Worm (Caenorhabditis elegans) whole organism, L3 larva: ENCODE data around the gene C54E10.11.

Experiments used
- R02D3.7 ChIP-seq: fragments of 150-350 bp; optimal IDR thresholded peaks from 2 replicates; lab custom pipeline; 2014; ENCODE audit warnings: missing biosample characterization, missing genetic modification characterization
- ZK546.5 ChIP-seq: sonication (generic microtip); optimal IDR thresholded peaks from 2 replicates; lab custom pipeline; 2017; ENCODE audit warnings: missing biosample characterization, missing genetic modification characterization
- aly-2 ChIP-seq: fragments of 150-350 bp; optimal IDR thresholded peaks from 2 replicates; lab custom pipeline; 2014; ENCODE audit warnings: missing biosample characterization, missing genetic modification characterization
- ama-1 ChIP-seq: fragments of 150-350 bp; optimal IDR thresholded peaks from 2 replicates; lab custom pipeline; 2018
- ceh-16 ChIP-seq: sonication (generic microtip); optimal IDR thresholded peaks from 2 replicates; lab custom pipeline; 2017; ENCODE audit warnings: missing biosample characterization, missing genetic modification characterization
- ceh-28 ChIP-seq: fragments of 150-350 bp; optimal IDR thresholded peaks from 2 replicates; lab custom pipeline; 2014; ENCODE audit warnings: missing biosample characterization, missing genetic modification reagents, missing genetic modification characterization
- ceh-9 ChIP-seq: sonication (generic microtip); optimal IDR thresholded peaks from 2 replicates; lab custom pipeline; 2018; ENCODE audit warnings: missing biosample characterization, missing genetic modification characterization
- daf-12 ChIP-seq: fragments of 150-350 bp; optimal IDR thresholded peaks from 2 replicates; lab custom pipeline; 2014; ENCODE audit warnings: missing biosample characterization, missing genetic modification reagents, missing genetic modification characterization
- egl-27 ChIP-seq: sonication (generic microtip); optimal IDR thresholded peaks from 4 replicates; lab custom pipeline; 2017; ENCODE audit warnings: missing biosample characterization, missing genetic modification reagents, missing genetic modification characterization
- egl-5 ChIP-seq: fragments of 150-350 bp; optimal IDR thresholded peaks from 2 replicates; lab custom pipeline; 2017; ENCODE audit warnings: missing biosample characterization, missing genetic modification reagents, missing genetic modification characterization, inconsistent platforms
- elt-2 ChIP-seq: sonication (generic microtip); optimal IDR thresholded peaks from 2 replicates; lab custom pipeline; 2016; ENCODE audit warnings: missing genetic modification reagents, mild to moderate bottlenecking, missing genetic modification characterization, missing compliant biosample characterization
- elt-3 ChIP-seq, 3 experiments: fragments of 150-350 bp in 1 of 3; sonication (generic microtip) in 2 of 3; optimal IDR thresholded peaks; 2 replicates in 2 of 3; 4 replicates in 1 of 3; lab custom pipeline; 2014 to 2017; ENCODE audit warnings: missing biosample characterization in 3 of 3, missing genetic modification characterization in 3 of 3
- eor-1 ChIP-seq, 2 experiments: fragments of 150-350 bp; optimal IDR thresholded peaks; 2 replicates each; lab custom pipeline; 2014 to 2018; ENCODE audit warnings: missing biosample characterization in 2 of 2, missing genetic modification characterization in 2 of 2
- fkh-10 ChIP-seq: sonication (generic microtip); optimal IDR thresholded peaks from 2 replicates; lab custom pipeline; 2017; ENCODE audit warnings: missing biosample characterization, missing genetic modification reagents, missing genetic modification characterization
- fkh-2 ChIP-seq: fragments of 150-350 bp; optimal IDR thresholded peaks from 2 replicates; lab custom pipeline; 2014; ENCODE audit warnings: missing biosample characterization, missing genetic modification reagents, missing genetic modification characterization
- fos-1 ChIP-seq: fragments of 150-350 bp; optimal IDR thresholded peaks from 2 replicates; lab custom pipeline; 2014; ENCODE audit warnings: missing biosample characterization, missing genetic modification characterization
- hmg-11 ChIP-seq: sonication (generic microtip); optimal IDR thresholded peaks from 2 replicates; lab custom pipeline; 2016; ENCODE audit warnings: missing genetic modification characterization, missing compliant biosample characterization
- jun-1 ChIP-seq: fragments of 150-350 bp; optimal IDR thresholded peaks from 2 replicates; lab custom pipeline; 2014; ENCODE audit warnings: missing biosample characterization, missing genetic modification reagents, missing genetic modification characterization
- lin-15B ChIP-seq: fragments of 150-350 bp; optimal IDR thresholded peaks from 2 replicates; lab custom pipeline; 2014; ENCODE audit warnings: missing biosample characterization, missing genetic modification characterization
- lin-39 ChIP-seq: fragments of 150-350 bp; optimal IDR thresholded peaks from 2 replicates; lab custom pipeline; 2018; ENCODE audit warnings: missing biosample characterization, missing genetic modification reagents, missing genetic modification characterization
- lsy-12 ChIP-seq: sonication (generic microtip); optimal IDR thresholded peaks from 2 replicates; lab custom pipeline; 2016; ENCODE audit warnings: mild to moderate bottlenecking, missing genetic modification characterization, missing compliant biosample characterization
- mdl-1 ChIP-seq: fragments of 150-350 bp; optimal IDR thresholded peaks from 2 replicates; lab custom pipeline; 2014; ENCODE audit warnings: missing biosample characterization, missing genetic modification characterization
- mml-1 ChIP-seq: fragments of 150-350 bp; sonication (generic microtip); optimal IDR thresholded peaks from 3 replicates; lab custom pipeline; 2014; ENCODE audit warnings: missing biosample characterization, missing genetic modification characterization
- nfya-1 ChIP-seq: sonication (generic microtip); optimal IDR thresholded peaks from 2 replicates; lab custom pipeline; 2017; ENCODE audit warnings: missing genetic modification characterization, mild to moderate bottlenecking, missing compliant biosample characterization, antibody characterized with exemption, moderate library complexity; ENCODE audit not compliant: insufficient read depth
- nhr-12 ChIP-seq: fragments of 150-350 bp; optimal IDR thresholded peaks from 2 replicates; lab custom pipeline; 2014; ENCODE audit warnings: missing biosample characterization, missing genetic modification characterization
- nhr-23 ChIP-seq: fragments of 150-350 bp; optimal IDR thresholded peaks from 2 replicates; lab custom pipeline; 2014; ENCODE audit warnings: missing biosample characterization, missing genetic modification reagents, missing genetic modification characterization
- nhr-237 ChIP-seq: fragments of 150-350 bp; optimal IDR thresholded peaks from 2 replicates; lab custom pipeline; 2014; ENCODE audit warnings: missing biosample characterization, missing genetic modification characterization
- nhr-25 ChIP-seq: sonication (generic microtip); optimal IDR thresholded peaks from 2 replicates; lab custom pipeline; 2017; ENCODE audit warnings: missing biosample characterization, missing genetic modification characterization
- nhr-28 ChIP-seq: fragments of 150-350 bp; optimal IDR thresholded peaks from 2 replicates; lab custom pipeline; 2014; ENCODE audit warnings: missing biosample characterization, missing genetic modification characterization
- nhr-43 ChIP-seq: sonication (generic microtip); optimal IDR thresholded peaks from 2 replicates; lab custom pipeline; 2016; ENCODE audit warnings: mild to moderate bottlenecking, missing genetic modification characterization, missing compliant biosample characterization; ENCODE audit not compliant: poor library complexity, severe bottlenecking
- nhr-67 ChIP-seq: fragments of 150-350 bp; optimal IDR thresholded peaks from 2 replicates; lab custom pipeline; 2014; ENCODE audit warnings: missing biosample characterization, missing genetic modification characterization
- nhr-76 ChIP-seq: fragments of 150-350 bp; sonication (generic microtip); optimal IDR thresholded peaks from 5 replicates; lab custom pipeline; 2014; ENCODE audit warnings: missing biosample characterization, missing genetic modification characterization
- nhr-77 ChIP-seq: fragments of 150-350 bp; optimal IDR thresholded peaks from 2 replicates; lab custom pipeline; 2014; ENCODE audit warnings: missing biosample characterization, missing genetic modification characterization
- pha-4 ChIP-seq: fragments of 150-350 bp; optimal IDR thresholded peaks from 2 replicates; lab custom pipeline; 2014; ENCODE audit warnings: missing biosample characterization, missing genetic modification reagents, missing genetic modification characterization
- pqm-1 ChIP-seq: fragments of 150-350 bp; optimal IDR thresholded peaks from 2 replicates; lab custom pipeline; 2017; ENCODE audit warnings: missing biosample characterization, missing genetic modification characterization, inconsistent platforms
- sea-2 ChIP-seq: fragments of 150-350 bp; sonication (generic microtip); optimal IDR thresholded peaks from 4 replicates; lab custom pipeline; 2014; ENCODE audit warnings: missing biosample characterization, missing genetic modification reagents, missing genetic modification characterization
- skn-1 ChIP-seq: fragments of 150-350 bp; optimal IDR thresholded peaks from 2 replicates; lab custom pipeline; 2014; ENCODE audit warnings: missing biosample characterization, missing genetic modification characterization
- snpc-4 ChIP-seq: fragments of 150-350 bp; optimal IDR thresholded peaks from 2 replicates; lab custom pipeline; 2014; ENCODE audit warnings: missing biosample characterization, missing genetic modification characterization
- tbx-2 ChIP-seq: sonication (generic microtip); optimal IDR thresholded peaks from 2 replicates; lab custom pipeline; 2016; ENCODE audit warnings: mild to moderate bottlenecking, missing genetic modification characterization, missing compliant biosample characterization
- ztf-11 ChIP-seq: fragments of 150-350 bp; optimal IDR thresholded peaks from 2 replicates; lab custom pipeline; 2014; ENCODE audit warnings: missing biosample characterization, missing genetic modification characterization

C54E10.11 gene

DNA sequence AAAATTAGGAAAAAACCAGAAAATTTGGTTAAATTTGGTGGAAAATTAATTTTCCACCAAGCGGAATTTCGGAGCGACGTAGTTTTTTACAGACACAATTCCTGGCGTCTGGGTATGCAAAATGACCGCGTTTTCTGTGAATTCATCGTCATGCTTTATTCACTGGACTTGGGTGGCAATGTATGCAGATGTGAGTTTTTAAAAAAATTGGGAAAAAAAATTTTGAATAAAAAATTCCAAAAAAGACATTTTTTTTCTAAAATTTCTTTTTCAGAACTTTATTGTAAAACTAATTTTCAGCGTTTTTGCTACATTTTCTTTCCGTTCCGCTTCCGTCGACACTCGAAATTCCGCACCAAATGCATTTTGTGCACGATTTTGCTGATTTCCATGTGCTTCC is 9.4 kb upstream of the C54E10.11 start, which contains the start of gene C54E10.7:
Gene C54E10.7 (plus strand): TSS at position 301 of the 400 bp plus-strand sequence.
- TF ChIP-seq elt-3 (tag; optimal IDR thresholded peaks at IDR 0.05; lab: Kevin White, UChicago) (no peak), elt-2 (tag; lab: Kevin White, UChicago) (no peak), fkh-2 (tag; lab: Kevin White, UChicago) (no peak), nhr-77 (tag; lab: Kevin White, UChicago) (no peak), ztf-11 (tag; lab: Kevin White, UChicago) (no peak), snpc-4 (tag; lab: Kevin White, UChicago) (no peak), jun-1 (tag; lab: Kevin White, UChicago) (no peak), aly-2 (tag; lab: Kevin White, UChicago) (no peak), lin-15B (tag; lab: Kevin White, UChicago) (no peak), ceh-16 (no peak), nhr-67 (tag; lab: Kevin White, UChicago) (no peak), pqm-1 (no peak), mml-1 (no peak), nhr-43 (tag; lab: Kevin White, UChicago) (no peak)

DNA sequence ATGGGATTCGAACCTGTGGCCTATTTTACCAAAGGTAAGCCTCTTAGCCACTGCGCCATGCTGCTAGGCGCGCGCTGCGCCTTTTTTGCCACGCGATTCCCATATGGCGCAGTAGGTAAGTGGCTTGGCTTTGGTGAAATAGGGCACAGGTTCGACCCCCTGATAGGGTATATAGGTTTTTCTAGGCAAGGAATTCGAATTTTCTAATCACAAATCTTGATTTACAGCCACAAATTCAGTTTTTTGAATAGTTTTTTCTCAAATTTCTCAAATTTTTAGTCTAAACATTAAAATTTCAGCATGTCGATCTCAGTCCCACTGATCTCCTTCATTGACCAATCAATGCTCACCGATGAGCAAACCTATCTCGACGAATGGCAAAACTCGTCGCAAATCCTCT is 8.7 kb upstream of the C54E10.11 start, which contains the start of gene C54E10.3:
Gene C54E10.3 (plus strand): TSS at position 301 of the 400 bp plus-strand sequence.
- TF ChIP-seq ZK546.5 (tag; lab: Kevin White, UChicago) (no peak), elt-2 (tag; lab: Kevin White, UChicago) (no peak), egl-27 (tag; lab: Kevin White, UChicago) (no peak), nhr-25 (tag; lab: Kevin White, UChicago) (no peak), aly-2 (tag; lab: Kevin White, UChicago) (no peak), pha-4 (no peak), daf-12 (tag; lab: Kevin White, UChicago) (no peak), nhr-12 (tag; lab: Kevin White, UChicago) (no peak), nfya-1 (tag; lab: Kevin White, UChicago) (no peak), mdl-1 (tag; lab: Kevin White, UChicago) (no peak), egl-5 (tag; lab: Kevin White, UChicago) (no peak), ceh-16 (no peak), ceh-9 (tag; lab: Kevin White, UChicago) (no peak), nhr-76 (tag; lab: Kevin White, UChicago) (no peak)
- TF ChIP-seq, all 47 proteins: peak for 0

DNA sequence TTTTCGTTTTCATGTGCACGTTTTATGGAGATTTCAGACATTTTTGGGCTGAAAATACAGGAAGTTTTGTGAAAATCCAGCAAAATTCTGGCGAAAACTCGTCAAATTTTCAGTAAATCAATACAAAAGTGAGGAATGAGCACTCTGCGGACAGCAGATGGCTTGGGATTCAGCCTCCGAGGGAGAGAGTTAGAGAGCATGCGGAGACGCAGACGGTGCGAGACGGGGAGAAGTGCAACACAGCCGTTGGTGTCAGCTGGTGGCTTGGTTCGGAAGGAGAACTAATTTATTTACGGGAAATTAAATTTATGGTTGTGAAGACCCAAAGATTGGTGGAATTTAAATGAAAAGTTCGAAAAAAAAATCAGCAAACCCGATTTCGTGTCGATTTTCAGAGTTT is 6.6 kb upstream of the C54E10.11 start, which contains the start of gene C54E10.6:
Gene C54E10.6 (minus strand): TSS at position 109 of the 400 bp plus-strand sequence.
- TF ChIP-seq lin-39 = peak; percentile 68
- peak; percentile 33 for TF ChIP-seq nfya-1 (tag; lab: Kevin White, UChicago)
- peak; percentile 20 for TF ChIP-seq hmg-11
- no peak for TF ChIP-seq daf-12 (tag; lab: Kevin White, UChicago)

DNA sequence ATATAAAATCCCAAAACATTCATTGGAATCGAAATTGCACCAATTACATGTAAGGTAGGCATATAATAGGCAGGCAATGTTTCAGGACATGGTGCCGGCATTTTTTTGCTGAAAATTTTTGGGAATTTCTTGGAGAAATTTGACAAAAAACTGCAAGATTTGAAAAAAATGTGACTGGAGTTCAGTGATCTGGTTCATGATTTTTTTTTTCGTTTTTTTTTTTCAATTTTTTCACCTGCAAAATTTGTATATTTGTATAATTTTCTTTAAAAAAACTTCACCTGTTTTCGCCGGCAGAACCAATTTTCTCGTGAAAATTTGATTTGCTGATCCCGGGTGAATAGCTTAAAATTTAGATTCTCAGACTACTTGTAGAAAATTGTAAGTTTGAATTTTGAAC is 4.4 kb upstream of the C54E10.11 start, which contains the start of gene sri-10:
Gene sri-10 (minus strand): TSS at position 101 of the 400 bp plus-strand sequence.
- no peak for TF ChIP-seq R02D3.7 (tag; lab: Kevin White, UChicago)
- TF ChIP-seq nhr-43 (tag; lab: Kevin White, UChicago) = no peak
- no peak for TF ChIP-seq ztf-11 (tag; lab: Kevin White, UChicago)
- no peak for TF ChIP-seq sea-2
- TF ChIP-seq nhr-23 (tag; lab: Kevin White, UChicago) = no peak
- no peak for TF ChIP-seq pqm-1
- TF ChIP-seq lin-39 = no peak
- TF ChIP-seq tbx-2 (tag; lab: Kevin White, UChicago) = no peak
- no peak for TF ChIP-seq eor-1 (tag; optimal IDR thresholded peaks at IDR 0.05; lab: Kevin White, UChicago)
- TF ChIP-seq nhr-28 (tag; lab: Kevin White, UChicago) = no peak
- TF ChIP-seq fos-1 (tag; lab: Kevin White, UChicago) = no peak
- no peak for TF ChIP-seq snpc-4 (tag; lab: Kevin White, UChicago)
- no peak for TF ChIP-seq aly-2 (tag; lab: Kevin White, UChicago)
- TF ChIP-seq ceh-16 = no peak

DNA sequence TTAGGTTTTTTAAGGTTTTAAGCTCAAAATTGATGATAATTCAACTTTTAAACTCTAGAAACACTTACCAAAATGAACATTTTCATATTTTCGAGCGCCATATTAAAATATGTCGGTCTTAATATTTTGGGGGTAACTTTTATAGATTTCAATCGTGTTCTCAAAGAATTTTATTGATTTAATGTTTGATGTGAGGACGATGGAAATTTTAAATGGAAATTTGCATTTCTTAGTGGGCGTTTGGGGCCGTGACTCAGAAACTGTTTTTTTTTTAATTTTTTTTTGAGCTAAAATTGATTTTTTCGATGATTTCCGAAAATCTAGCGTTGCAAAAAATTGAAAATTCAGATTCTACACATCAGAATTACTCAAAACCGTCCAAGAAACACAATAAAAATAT is 1.3 kb upstream of the C54E10.11 start, which contains the start of gene C54E10.10:
Gene C54E10.10 (minus strand): TSS at position 101 of the 400 bp plus-strand sequence.
- no peak for TF ChIP-seq ceh-28 (tag; lab: Kevin White, UChicago)
- TF ChIP-seq fkh-10 (GFP tag; lab: Kevin White, UChicago) = no peak
- no peak for TF ChIP-seq ama-1 (lab: Kevin White, UChicago)
- TF ChIP-seq mml-1 = no peak
- no peak for TF ChIP-seq ceh-9 (tag; lab: Kevin White, UChicago)
- TF ChIP-seq nhr-237 (tag; lab: Kevin White, UChicago) = no peak
- no peak for TF ChIP-seq R02D3.7 (tag; lab: Kevin White, UChicago)
- TF ChIP-seq lsy-12 (tag; lab: Kevin White, UChicago) = no peak
- no peak for TF ChIP-seq sea-2
- no peak for TF ChIP-seq skn-1 (tag; lab: Kevin White, UChicago)
- TF ChIP-seq, all 47 proteins: peak for 0
